Worm (Caenorhabditis elegans) whole organism, early embryonic: ENCODE data around the gene Y62H9A.5.

ENCODE experiments used
- ama-1 ChIP-seq: fragments of 150-350 bp; optimal IDR thresholded peaks from 2 replicates; lab custom pipeline; 2014
- flt-1 ChIP-seq: fragments of 200-800 bp; sonication (Bioruptor generic); IDR thresholded peaks from 2 replicates; pipeline ENCODE4 v1.3.6; 2022; ENCODE audit warnings: missing genetic modification characterization, missing compliant biosample characterization
- pes-1 ChIP-seq: fragments of 200-800 bp; sonication (Bioruptor generic); IDR thresholded peaks from 2 replicates; pipeline ENCODE4 v1.3.6; 2022; ENCODE audit warnings: missing genetic modification reagents, missing genetic modification characterization, missing compliant biosample characterization
- scrt-1 ChIP-seq: fragments of 200-800 bp; sonication (Bioruptor generic); IDR thresholded peaks from 2 replicates; pipeline ENCODE4 v1.3.6; 2022; ENCODE audit warnings: missing genetic modification characterization, missing compliant biosample characterization
- tra-4 ChIP-seq: sonication (generic microtip); optimal IDR thresholded peaks from 2 replicates; lab custom pipeline; 2017; ENCODE audit warnings: missing genetic modification characterization, missing compliant biosample characterization

ce11 chrX:11885577-11885976, 2.9 kb upstream of the Y62H9A.5 start, which contains the start of gene Y62H9A.7:
- TF ChIP-seq scrt-1 (GFP tag; lab: Robert Waterston, UW): no peak
- TF ChIP-seq tra-4 (tag; lab: Kevin White, UChicago): no peak
- no peak for TF ChIP-seq ama-1 (lab: Kevin White, UChicago)
- no peak for TF ChIP-seq pes-1
- no peak for TF ChIP-seq flt-1
